Worm (Caenorhabditis elegans) whole organism, young adult: ENCODE results near the gene rft-2.

ENCODE experiments used
- F55B11.4 ChIP-seq: sonication (generic microtip); optimal IDR thresholded peaks from 2 replicates; lab custom pipeline; 2016; ENCODE audit warnings: missing compliant biosample characterization, missing genetic modification characterization, borderline replicate concordance; ENCODE audit not compliant: insufficient read depth
- aptf-3 ChIP-seq: fragments of 200-800 bp; sonication (Bioruptor generic); IDR thresholded peaks from 2 replicates; pipeline ENCODE4 v1.3.6; 2022; ENCODE audit warnings: missing genetic modification characterization, missing compliant biosample characterization
- bed-2 ChIP-seq: fragments of 200-800 bp; sonication (Bioruptor generic); IDR thresholded peaks from 2 replicates; pipeline ENCODE4 v1.3.6; 2022; ENCODE audit warnings: missing genetic modification reagents, missing genetic modification characterization, missing compliant biosample characterization
- cebp-2 ChIP-seq: fragments of 200-800 bp; sonication (Bioruptor generic); IDR thresholded peaks from 2 replicates; pipeline ENCODE4 v1.3.6; 2022; ENCODE audit warnings: missing genetic modification characterization, missing compliant biosample characterization
- dpff-1 ChIP-seq: sonication (generic microtip); optimal IDR thresholded peaks from 2 replicates; lab custom pipeline; 2017; ENCODE audit warnings: mild to moderate bottlenecking, missing genetic modification characterization, missing compliant biosample characterization
- dpl-1 ChIP-seq: fragments of 150-350 bp; optimal IDR thresholded peaks from 2 replicates; lab custom pipeline; 2014; ENCODE audit warnings: missing biosample characterization, missing genetic modification reagents, missing genetic modification characterization
- efl-1 ChIP-seq: fragments of 150-350 bp; optimal IDR thresholded peaks from 2 replicates; lab custom pipeline; 2014; ENCODE audit warnings: missing biosample characterization, missing genetic modification reagents, missing genetic modification characterization
- hmg-20 ChIP-seq: fragments of 200-800 bp; sonication (Bioruptor generic); IDR thresholded peaks from 2 replicates; pipeline ENCODE4 v1.3.6; 2022; ENCODE audit warnings: missing genetic modification reagents, missing genetic modification characterization, missing compliant biosample characterization
- let-607 ChIP-seq, 2 experiments: fragments of 200-800 bp in 1 of 2; sonication (Bioruptor generic) in 1 of 2; sonication (generic microtip) in 1 of 2; optimal IDR thresholded peaks; 2 replicates each; lab custom pipeline; 2016 to 2018; ENCODE audit warnings: mild to moderate bottlenecking in 2 of 2, missing compliant biosample characterization in 2 of 2, missing genetic modification characterization in 2 of 2, moderate library complexity in 2 of 2, missing genotype in 1 of 2
- madf-6 ChIP-seq: fragments of 200-800 bp; sonication (Bioruptor generic); IDR thresholded peaks from 2 replicates; pipeline ENCODE4 v1.3.6; 2022; ENCODE audit warnings: missing genetic modification reagents, missing genetic modification characterization, missing compliant biosample characterization
- rcor-1 ChIP-seq: fragments of 200-800 bp; sonication (Bioruptor generic); IDR thresholded peaks from 2 replicates; pipeline ENCODE4 v1.3.6; 2022; ENCODE audit warnings: missing genetic modification reagents, missing genetic modification characterization, missing compliant biosample characterization
- sptf-2 ChIP-seq: fragments of 200-800 bp; sonication (Bioruptor generic); optimal IDR thresholded peaks from 2 replicates; lab custom pipeline; 2018; ENCODE audit warnings: mild to moderate bottlenecking, missing genetic modification characterization, missing compliant biosample characterization
- tbp1 ChIP-seq: fragments of 200-800 bp; sonication (Bioruptor generic); optimal IDR thresholded peaks from 2 replicates; lab custom pipeline; 2018; ENCODE audit warnings: mild to moderate bottlenecking, missing genetic modification characterization, missing compliant biosample characterization
- unc-62 ChIP-seq: fragments of 150-350 bp; optimal IDR thresholded peaks from 2 replicates; lab custom pipeline; 2014; ENCODE audit warnings: missing biosample characterization, missing genetic modification reagents, missing genetic modification characterization

ce11 chrV:4483049-4483507 lies 32.7 kb upstream of the rft-2 start, which contains the start of gene exc-15:
- TF ChIP-seq unc-62 (no peak), sptf-2 (GFP tag; lab: Kevin White, UChicago) (no peak), rcor-1 (GFP tag; lab: Robert Waterston, UW) (no peak), let-607 (tag; optimal IDR thresholded peaks at IDR 0.05; lab: Kevin White, UChicago) (no peak), dpl-1 (GFP tag; lab: Kevin White, UChicago) (no peak), hmg-20 (no peak), dpff-1 (no peak), cebp-2 (GFP tag; lab: Robert Waterston, UW) (no peak), efl-1 (GFP tag; lab: Kevin White, UChicago) (no peak), aptf-3 (GFP tag; lab: Robert Waterston, UW) (no peak), F55B11.4 (tag; lab: Kevin White, UChicago) (no peak), madf-6 (GFP tag; lab: Robert Waterston, UW) (no peak), bed-2 (no peak), tbp1 (GFP tag; lab: Kevin White, UChicago) (no peak)
